Worm (Caenorhabditis elegans) whole organism, late embryonic: ENCODE measurements around the gene Y17D7C.2.

ENCODE experiments used
- C38D4.7 ChIP-seq: fragments of 200-800 bp; sonication (Bioruptor generic); optimal IDR thresholded peaks from 2 replicates; lab custom pipeline; 2018; ENCODE audit warnings: mild to moderate bottlenecking, missing genetic modification characterization, moderate library complexity, missing compliant biosample characterization
- F13H6.1 ChIP-seq: sonication (generic microtip); optimal IDR thresholded peaks from 2 replicates; lab custom pipeline; 2016; ENCODE audit warnings: missing genetic modification characterization, missing compliant biosample characterization
- K02D7.2 ChIP-seq: sonication (generic microtip); optimal IDR thresholded peaks from 2 replicates; lab custom pipeline; 2017; ENCODE audit warnings: mild to moderate bottlenecking, missing genetic modification characterization, missing compliant biosample characterization
- K09A11.1 ChIP-seq: sonication (generic microtip); optimal IDR thresholded peaks from 2 replicates; lab custom pipeline; 2017; ENCODE audit warnings: antibody characterized with exemption, mild to moderate bottlenecking, missing genetic modification characterization, missing compliant biosample characterization; ENCODE audit not compliant: insufficient read depth
- T23F11.4 ChIP-seq: fragments of 200-800 bp; sonication (Bioruptor generic); optimal IDR thresholded peaks from 2 replicates; lab custom pipeline; 2018; ENCODE audit warnings: mild to moderate bottlenecking, missing genetic modification characterization, missing compliant biosample characterization
- Y22D7AL.16 ChIP-seq: sonication (generic microtip); optimal IDR thresholded peaks from 2 replicates; lab custom pipeline; 2016; ENCODE audit warnings: missing genetic modification characterization, missing compliant biosample characterization
- ahr-1 ChIP-seq: sonication (generic microtip); optimal IDR thresholded peaks from 2 replicates; lab custom pipeline; 2016; ENCODE audit warnings: missing genetic modification characterization, missing compliant biosample characterization
- ceh-14 ChIP-seq: sonication (generic microtip); optimal IDR thresholded peaks from 2 replicates; lab custom pipeline; 2016; ENCODE audit warnings: missing genotype, missing genetic modification characterization, missing compliant biosample characterization
- ceh-19 ChIP-seq: fragments of 200-800 bp; sonication (Bioruptor generic); optimal IDR thresholded peaks from 2 replicates; lab custom pipeline; 2018; ENCODE audit warnings: mild to moderate bottlenecking, missing genetic modification characterization, missing compliant biosample characterization
- ceh-2 ChIP-seq: sonication (generic microtip); optimal IDR thresholded peaks from 2 replicates; lab custom pipeline; 2016; ENCODE audit warnings: missing genotype, missing genetic modification characterization, missing compliant biosample characterization
- ceh-22 ChIP-seq: sonication (generic microtip); optimal IDR thresholded peaks from 2 replicates; lab custom pipeline; 2017; ENCODE audit warnings: missing biosample characterization, missing genetic modification characterization
- ceh-24 ChIP-seq: sonication (generic microtip); optimal IDR thresholded peaks from 2 replicates; lab custom pipeline; 2016; ENCODE audit warnings: mild to moderate bottlenecking, missing genetic modification characterization, missing compliant biosample characterization
- ceh-30 ChIP-seq: fragments of 150-350 bp; optimal IDR thresholded peaks from 2 replicates; lab custom pipeline; 2014; ENCODE audit warnings: missing biosample characterization, missing genetic modification characterization
- ceh-31 ChIP-seq: sonication (generic microtip); optimal IDR thresholded peaks from 2 replicates; lab custom pipeline; 2016; ENCODE audit warnings: missing genetic modification characterization, missing compliant biosample characterization
- ceh-48 ChIP-seq: sonication (generic microtip); optimal IDR thresholded peaks from 2 replicates; lab custom pipeline; 2016; ENCODE audit warnings: missing genetic modification characterization, inconsistent platforms, missing compliant biosample characterization
- ceh-6 ChIP-seq: fragments of 200-800 bp; sonication (Bioruptor generic); optimal IDR thresholded peaks from 2 replicates; lab custom pipeline; 2018; ENCODE audit warnings: mild to moderate bottlenecking, missing genetic modification characterization, missing compliant biosample characterization
- ceh-9 ChIP-seq: sonication (generic microtip); optimal IDR thresholded peaks from 2 replicates; lab custom pipeline; 2016; ENCODE audit warnings: mild to moderate bottlenecking, missing genetic modification characterization, inconsistent platforms, missing compliant biosample characterization
- dve-1 ChIP-seq: sonication (generic microtip); optimal IDR thresholded peaks from 2 replicates; lab custom pipeline; 2017; ENCODE audit warnings: antibody characterized with exemption, mild to moderate bottlenecking, missing genetic modification characterization, missing compliant biosample characterization
- elt-4 ChIP-seq: sonication (generic microtip); optimal IDR thresholded peaks from 2 replicates; lab custom pipeline; 2016; ENCODE audit warnings: missing genetic modification characterization, missing compliant biosample characterization
- ets-4 ChIP-seq: sonication (generic microtip); optimal IDR thresholded peaks from 2 replicates; lab custom pipeline; 2016; ENCODE audit warnings: missing genetic modification characterization, missing compliant biosample characterization
- fkh-10 ChIP-seq: fragments of 150-350 bp; optimal IDR thresholded peaks from 2 replicates; lab custom pipeline; 2014; ENCODE audit warnings: missing biosample characterization, missing genetic modification reagents, missing genetic modification characterization
- fkh-6 ChIP-seq: sonication (generic microtip); optimal IDR thresholded peaks from 2 replicates; lab custom pipeline; 2016; ENCODE audit warnings: missing genetic modification characterization, missing compliant biosample characterization
- gmeb-2 ChIP-seq: sonication (generic microtip); optimal IDR thresholded peaks from 2 replicates; lab custom pipeline; 2016; ENCODE audit warnings: missing genetic modification characterization, inconsistent platforms, missing compliant biosample characterization
- hlh-13 ChIP-seq: fragments of 200-800 bp; sonication (Bioruptor generic); optimal IDR thresholded peaks from 2 replicates; lab custom pipeline; 2018; ENCODE audit warnings: mild to moderate bottlenecking, missing genetic modification characterization, missing compliant biosample characterization
- hlh-30 ChIP-seq: sonication (generic microtip); optimal IDR thresholded peaks from 2 replicates; lab custom pipeline; 2017; ENCODE audit warnings: antibody characterized with exemption, missing genetic modification characterization, missing compliant biosample characterization; ENCODE audit not compliant: insufficient read depth
- lin-11 ChIP-seq: fragments of 200-800 bp; sonication (Bioruptor generic); optimal IDR thresholded peaks from 2 replicates; lab custom pipeline; 2018; ENCODE audit warnings: mild to moderate bottlenecking, missing genetic modification characterization, missing compliant biosample characterization
- madf-2 ChIP-seq: sonication (generic microtip); optimal IDR thresholded peaks from 2 replicates; lab custom pipeline; 2017; ENCODE audit warnings: missing genetic modification characterization, missing compliant biosample characterization
- nfya-1 ChIP-seq: sonication (generic microtip); optimal IDR thresholded peaks from 2 replicates; lab custom pipeline; 2017; ENCODE audit warnings: missing genetic modification characterization, mild to moderate bottlenecking, missing compliant biosample characterization, antibody characterized with exemption, moderate library complexity
- odd-2 ChIP-seq: sonication (generic microtip); optimal IDR thresholded peaks from 2 replicates; lab custom pipeline; 2017; ENCODE audit warnings: antibody characterized with exemption, mild to moderate bottlenecking, missing genetic modification characterization, missing compliant biosample characterization
- pat-9 ChIP-seq: fragments of 200-800 bp; sonication (Bioruptor generic); optimal IDR thresholded peaks from 2 replicates; lab custom pipeline; 2018; ENCODE audit warnings: mild to moderate bottlenecking, missing genetic modification characterization, moderate library complexity, missing compliant biosample characterization
- pax-1 ChIP-seq: fragments of 150-350 bp; optimal IDR thresholded peaks from 2 replicates; lab custom pipeline; 2014; ENCODE audit warnings: missing biosample characterization, missing genetic modification characterization
- pha-2 ChIP-seq: sonication (generic microtip); optimal IDR thresholded peaks from 2 replicates; lab custom pipeline; 2017; ENCODE audit warnings: mild to moderate bottlenecking, missing genetic modification characterization, missing compliant biosample characterization
- pha-4 ChIP-seq: fragments of 150-350 bp; optimal IDR thresholded peaks from 2 replicates; lab custom pipeline; 2018; ENCODE audit warnings: missing biosample characterization, missing genetic modification reagents, missing genetic modification characterization
- pqm-1 ChIP-seq: sonication (generic microtip); optimal IDR thresholded peaks from 2 replicates; lab custom pipeline; 2016; ENCODE audit warnings: missing genetic modification characterization, missing compliant biosample characterization
- pros-1 ChIP-seq: fragments of 150-350 bp; optimal IDR thresholded peaks from 2 replicates; lab custom pipeline; 2014; ENCODE audit warnings: missing biosample characterization, missing genetic modification reagents, missing genetic modification characterization
- sdc-2 ChIP-seq: sonication (generic microtip); optimal IDR thresholded peaks from 2 replicates; lab custom pipeline; 2016; ENCODE audit warnings: missing genotype, missing genetic modification characterization, missing compliant biosample characterization
- syd-9 ChIP-seq: sonication (generic microtip); optimal IDR thresholded peaks from 2 replicates; lab custom pipeline; 2016; ENCODE audit warnings: mild to moderate bottlenecking, missing genetic modification characterization, moderate library complexity, missing compliant biosample characterization
- tbx-2 ChIP-seq: sonication (generic microtip); optimal IDR thresholded peaks from 2 replicates; lab custom pipeline; 2016; ENCODE audit warnings: missing genetic modification characterization, missing compliant biosample characterization
- tbx-7 ChIP-seq: sonication (generic microtip); optimal IDR thresholded peaks from 2 replicates; lab custom pipeline; 2016; ENCODE audit warnings: missing genotype, missing genetic modification characterization, missing compliant biosample characterization
- unc-42 ChIP-seq: sonication (generic microtip); optimal IDR thresholded peaks from 2 replicates; lab custom pipeline; 2016; ENCODE audit warnings: missing genotype, missing genetic modification characterization, missing compliant biosample characterization
- unc-55 ChIP-seq: sonication (generic microtip); optimal IDR thresholded peaks from 2 replicates; lab custom pipeline; 2017; ENCODE audit warnings: missing biosample characterization, missing genetic modification reagents, missing genetic modification characterization
- unc-86 ChIP-seq: sonication (generic microtip); optimal IDR thresholded peaks from 2 replicates; lab custom pipeline; 2016; ENCODE audit warnings: missing genetic modification characterization, missing compliant biosample characterization
- zip-5 ChIP-seq: sonication (generic microtip); optimal IDR thresholded peaks from 2 replicates; lab custom pipeline; 2016; ENCODE audit warnings: missing genetic modification characterization, missing compliant biosample characterization
- ztf-16 ChIP-seq: sonication (generic microtip); optimal IDR thresholded peaks from 2 replicates; lab custom pipeline; 2017; ENCODE audit warnings: missing genetic modification characterization, missing compliant biosample characterization

Gene Y17D7C.2

ce11 chrV:18729324-18729924, 9.6 kb upstream of the Y17D7C.2 start, which contains the start of gene asp-19:
TSS of gene asp-19 (minus strand) at chrV:18729374.
- TF ChIP-seq ceh-2 = no peak
- no peak for TF ChIP-seq odd-2 (tag; lab: Kevin White, UChicago)
- no peak for TF ChIP-seq pha-4 (tag; lab: Kevin White, UChicago)
- TF ChIP-seq K02D7.2 (tag; lab: Kevin White, UChicago) = no peak
- no peak for TF ChIP-seq ceh-22 (tag; lab: Kevin White, UChicago)
- no peak for TF ChIP-seq unc-86 (tag; lab: Kevin White, UChicago)

ce11 chrV:18725858-18726257, 6.1 kb upstream of the Y17D7C.2 start:
- TF ChIP-seq ahr-1 (tag; lab: Kevin White, UChicago) = no peak
- peak; percentile 72 for TF ChIP-seq unc-42 (tag; lab: Kevin White, UChicago)

- TF ChIP-seq madf-2 (tag; lab: Kevin White, UChicago) (no peak), pros-1 (tag; lab: Kevin White, UChicago) (no peak), ceh-19 (GFP tag; lab: Kevin White, UChicago) (no peak), F13H6.1 (tag; lab: Kevin White, UChicago) (no peak), ahr-1 (tag; lab: Kevin White, UChicago) (no peak), K09A11.1 (tag; lab: Kevin White, UChicago) (no peak), tbx-7 (tag; lab: Kevin White, UChicago) (no peak), fkh-10 (GFP tag; lab: Kevin White, UChicago) (no peak)
Observed at ce11 chrV:18724076-18724475, 4.3 kb upstream of the Y17D7C.2 start.

ce11 chrV:18723604-18724003, 3.8 kb upstream of the Y17D7C.2 start:
- peak; percentile 9 for TF ChIP-seq ceh-22 (tag; lab: Kevin White, UChicago)
- TF ChIP-seq ztf-16 (tag; lab: Kevin White, UChicago) = peak; percentile 26
- no peak for TF ChIP-seq ceh-24 (tag; lab: Kevin White, UChicago)
- peak; percentile 18 for TF ChIP-seq fkh-6
- peak; percentile 65 for TF ChIP-seq pqm-1 (tag; lab: Kevin White, UChicago)
- TF ChIP-seq F13H6.1 (tag; lab: Kevin White, UChicago) = peak; percentile 58
- TF ChIP-seq pax-1 = peak; percentile 70
- peak; percentile 61 for TF ChIP-seq sdc-2
- TF ChIP-seq ets-4 = peak; percentile 62
- TF ChIP-seq gmeb-2 (tag; lab: Kevin White, UChicago) = no peak
- TF ChIP-seq ceh-14 = peak; percentile 76
- peak; percentile 92 for TF ChIP-seq unc-55 (GFP tag; lab: Kevin White, UChicago)
- TF ChIP-seq hlh-13 (GFP tag; lab: Kevin White, UChicago) = no peak
- no peak for TF ChIP-seq zip-5 (tag; lab: Kevin White, UChicago)
- TF ChIP-seq pha-4 (tag; lab: Kevin White, UChicago) = no peak
- TF ChIP-seq C38D4.7 = no peak
- TF ChIP-seq dve-1 (tag; lab: Kevin White, UChicago) = peak; percentile 52
- peak; percentile 49 for TF ChIP-seq pat-9 (tag; lab: Kevin White, UChicago)
- peak; percentile 97 for TF ChIP-seq nfya-1 (tag; lab: Kevin White, UChicago)
- TF ChIP-seq syd-9 = peak; percentile 29
- peak; percentile 92 for TF ChIP-seq ceh-30
- peak; percentile 27 for TF ChIP-seq ceh-6 (GFP tag; lab: Kevin White, UChicago)
- TF ChIP-seq elt-4 (tag; lab: Kevin White, UChicago) = no peak
- TF ChIP-seq Y22D7AL.16 (tag; lab: Kevin White, UChicago) = no peak
- no peak for TF ChIP-seq tbx-7 (tag; lab: Kevin White, UChicago)
- peak; percentile 67 for TF ChIP-seq hlh-30
- peak; percentile 90 for TF ChIP-seq ceh-48 (tag; lab: Kevin White, UChicago)
- no peak for TF ChIP-seq madf-2 (tag; lab: Kevin White, UChicago)
- TF ChIP-seq unc-86 (tag; lab: Kevin White, UChicago) = peak; percentile 54
- TF ChIP-seq ceh-9 = no peak
- TF ChIP-seq lin-11 (tag; lab: Kevin White, UChicago) = no peak
- TF ChIP-seq T23F11.4 = no peak
- peak; percentile 59 for TF ChIP-seq pha-2
- TF ChIP-seq tbx-2 (tag; lab: Kevin White, UChicago) = peak; percentile 90
- TF ChIP-seq ceh-31 (tag; lab: Kevin White, UChicago) = peak; percentile 97
- TF ChIP-seq odd-2 (tag; lab: Kevin White, UChicago) = peak; percentile 24
- TF ChIP-seq unc-42 (tag; lab: Kevin White, UChicago) = peak; percentile 85
- TF ChIP-seq ceh-19 (GFP tag; lab: Kevin White, UChicago) = peak; percentile 85
